Worm (Caenorhabditis elegans): ENCODE measurements around the gene T14B4.19.

- TF ChIP-seq nhr-2 (tag; optimal IDR thresholded peaks at IDR 0.05) (no peak), tbx-8 (GFP tag; optimal IDR thresholded peaks at IDR 0.05) (no peak), elt-3 (tag; optimal IDR thresholded peaks at IDR 0.05) (no peak), mep-1 (tag; optimal IDR thresholded peaks at IDR 0.05) (no peak), lsy-2 (tag; optimal IDR thresholded peaks at IDR 0.05) (no peak), lin-13 (tag; optimal IDR thresholded peaks at IDR 0.05) (no peak), elt-1 (tag; optimal IDR thresholded peaks at IDR 0.05; ENCODE audit: borderline replicate concordance, insufficient read depth) (no peak), snpc-4 (tag; optimal IDR thresholded peaks at IDR 0.05) (no peak), pha-4 (tag; optimal IDR thresholded peaks at IDR 0.05) (no peak), zip-8 (tag; optimal IDR thresholded peaks at IDR 0.05) (no peak), ztf-11 (tag; optimal IDR thresholded peaks at IDR 0.05) (no peak), sptf-1 (tag; optimal IDR thresholded peaks at IDR 0.05) (no peak), ceh-39 (tag; optimal IDR thresholded peaks at IDR 0.05) (no peak), nhr-237 (tag; optimal IDR thresholded peaks at IDR 0.05) (no peak)
Observed at ce11 chrII:6689088-6689487, 23.6 kb downstream of the T14B4.19 start.

All from whole organism, mixed stage, embryonic.